Worm (Caenorhabditis elegans) whole organism, mixed stage, embryonic: ENCODE data around the gene F13E9.13.

Experiments
- nhr-12 ChIP-seq: fragments of 150-350 bp; optimal IDR thresholded peaks from 2 replicates; lab custom pipeline; 2014; ENCODE audit warnings: missing biosample characterization, missing genetic modification characterization
- nhr-28 ChIP-seq: fragments of 150-350 bp; optimal IDR thresholded peaks from 2 replicates; lab custom pipeline; 2014; ENCODE audit warnings: missing biosample characterization, missing genetic modification characterization
- pha-4 ChIP-seq: fragments of 150-350 bp; optimal IDR thresholded peaks from 2 replicates; lab custom pipeline; 2018; ENCODE audit warnings: missing biosample characterization, missing genetic modification reagents, missing genetic modification characterization

DNA sequence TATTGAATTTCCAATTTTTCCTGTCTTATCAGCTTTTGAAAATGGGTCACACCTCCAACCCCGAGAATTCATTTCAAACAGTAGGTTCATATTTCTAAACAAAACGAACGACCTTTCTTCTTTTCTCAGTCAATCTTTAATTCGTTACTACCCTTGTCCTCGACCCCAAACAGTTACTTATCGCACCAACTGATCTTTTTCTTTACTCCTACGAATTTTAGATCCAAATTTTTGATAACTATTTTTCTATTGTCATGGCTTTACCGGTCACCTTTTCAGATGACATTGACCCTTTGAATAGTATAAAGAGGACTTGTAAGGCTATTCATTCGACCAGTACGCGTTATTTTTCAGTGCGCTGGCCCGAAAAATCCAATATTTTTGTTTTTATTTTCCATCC lies 34.8 kb downstream of the F13E9.13 start:
- TF ChIP-seq nhr-28 (tag; lab: Kevin White, UChicago) (no peak), pha-4 (tag; lab: Kevin White, UChicago) (no peak), nhr-12 (tag; lab: Kevin White, UChicago) (no peak)
